Worm (Caenorhabditis elegans) whole organism, young adult: ENCODE measurements around the gene C47D12.5.

Source experiments
- F22D6.2 ChIP-seq: sonication (generic microtip); optimal IDR thresholded peaks from 2 replicates; lab custom pipeline; 2016; ENCODE audit warnings: mild to moderate bottlenecking, missing genetic modification characterization, missing compliant biosample characterization
- Y53F4B.3 ChIP-seq: fragments of 200-800 bp; sonication (Bioruptor generic); IDR thresholded peaks from 2 replicates; pipeline ENCODE4 v1.3.6; 2022; ENCODE audit warnings: missing genetic modification reagents, missing genetic modification characterization, missing compliant biosample characterization
- ZK185.1 ChIP-seq: sonication (generic microtip); optimal IDR thresholded peaks from 2 replicates; lab custom pipeline; 2016; ENCODE audit warnings: mild to moderate bottlenecking, missing genetic modification characterization, missing compliant biosample characterization; ENCODE audit not compliant: poor library complexity, severe bottlenecking
- ama-1 ChIP-seq, 3 experiments: fragments of 150-350 bp in 1 of 3; sonication (generic microtip) in 2 of 3; optimal IDR thresholded peaks; 2 replicates each; lab custom pipeline; 2014 to 2018; ENCODE audit warnings: missing biosample characterization in 2 of 3, missing genetic modification characterization in 2 of 3, missing genetic modification reagents in 2 of 3
- egl-44 ChIP-seq: fragments of 200-800 bp; sonication (Bioruptor generic); IDR thresholded peaks from 2 replicates; pipeline ENCODE4 v1.3.6; 2022; ENCODE audit warnings: missing genetic modification reagents, missing genetic modification characterization, missing compliant biosample characterization
- hsf-1 ChIP-seq: fragments of 200-800 bp; sonication (Bioruptor generic); IDR thresholded peaks from 2 replicates; pipeline ENCODE4 v1.3.6; 2022; ENCODE audit warnings: missing genetic modification reagents, missing genetic modification characterization, missing compliant biosample characterization
- let-526 ChIP-seq: fragments of 200-800 bp; sonication (Bioruptor generic); IDR thresholded peaks from 2 replicates; pipeline ENCODE4 v1.3.6; 2022; ENCODE audit warnings: missing genetic modification reagents, missing genetic modification characterization, missing compliant biosample characterization
- nfya-2 ChIP-seq: fragments of 200-800 bp; sonication (Bioruptor generic); IDR thresholded peaks from 2 replicates; pipeline ENCODE4 v1.3.6; 2022; ENCODE audit warnings: missing genetic modification reagents, missing genetic modification characterization, missing compliant biosample characterization
- sea-2 ChIP-seq: fragments of 200-800 bp; sonication (Bioruptor generic); IDR thresholded peaks from 2 replicates; pipeline ENCODE4 v1.3.6; 2022; ENCODE audit warnings: missing genetic modification characterization, missing compliant biosample characterization
- snpc-4 ChIP-seq, 5 experiments: fragments of 150-350 bp in 1 of 5; sonication (generic microtip) in 4 of 5; optimal IDR thresholded peaks; 2 replicates each; lab custom pipeline; 2014 to 2018; ENCODE audit warnings: missing genetic modification characterization in 5 of 5, missing biosample characterization in 3 of 5, antibody characterized with exemption in 2 of 5, mild to moderate bottlenecking in 2 of 5, missing compliant biosample characterization in 2 of 5, missing genotype in 2 of 5, moderate library complexity in 2 of 5, missing genetic modification reagents in 1 of 5
- unc-62 ChIP-seq: fragments of 150-350 bp; optimal IDR thresholded peaks from 2 replicates; lab custom pipeline; 2014; ENCODE audit warnings: missing biosample characterization, missing genetic modification reagents, missing genetic modification characterization
- ztf-18 ChIP-seq: sonication (generic microtip); optimal IDR thresholded peaks from 2 replicates; lab custom pipeline; 2016; ENCODE audit warnings: missing genotype, mild to moderate bottlenecking, missing genetic modification characterization, missing compliant biosample characterization

- TF ChIP-seq Y53F4B.3 (GFP tag; lab: Robert Waterston, UW), result no peak
- no peak for TF ChIP-seq unc-62 (GFP tag; lab: Kevin White, UChicago)
- TF ChIP-seq ama-1 (optimal IDR thresholded peaks at IDR 0.05; lab: Kevin White, UChicago), result no peak
- no peak for TF ChIP-seq ama-1 (GFP tag; optimal IDR thresholded peaks at IDR 0.05; lab: Kevin White, UChicago)
- TF ChIP-seq hsf-1 (GFP tag; lab: Robert Waterston, UW), result no peak
- TF ChIP-seq ZK185.1 (tag; lab: Kevin White, UChicago), result no peak
- TF ChIP-seq nfya-2, result no peak
- TF ChIP-seq let-526 (GFP tag; lab: Robert Waterston, UW), result no peak
- no peak for TF ChIP-seq sea-2
- no peak for TF ChIP-seq ztf-18 (tag; lab: Kevin White, UChicago)
- TF ChIP-seq snpc-4 (GFP tag; optimal IDR thresholded peaks at IDR 0.05; lab: Kevin White, UChicago), result no peak
- TF ChIP-seq snpc-4 (tag; optimal IDR thresholded peaks at IDR 0.05; lab: Kevin White, UChicago), result no peak
- no peak for TF ChIP-seq F22D6.2 (tag; lab: Kevin White, UChicago)
- TF ChIP-seq egl-44 (GFP tag; lab: Robert Waterston, UW), result no peak
Measured at ce11 chrII:11725615-11726014, 40.5 kb upstream of the C47D12.5 start.
